Fruit fly (Drosophila melanogaster) whole organism, wandering third instar larva: ENCODE measurements around the gene SCCRO4.

Source experiments
- Abd-B ChIP-seq: fragments of >200 bp; optimal IDR thresholded peaks from 2 replicates; lab custom pipeline; 2017; ENCODE audit warnings: missing biosample characterization, missing genetic modification characterization
- CG32264 ChIP-seq: fragments of 200-800 bp; sonication (Bioruptor generic); optimal IDR thresholded peaks from 2 replicates; lab custom pipeline; 2016; ENCODE audit warnings: missing biosample characterization, missing genetic modification characterization
- CG9705 ChIP-seq: fragments of 200-800 bp; sonication (Bioruptor generic); optimal IDR thresholded peaks from 2 replicates; lab custom pipeline; 2018; ENCODE audit warnings: missing biosample characterization, mild to moderate bottlenecking, missing genetic modification characterization
- CrebA ChIP-seq: fragments of 200-800 bp; sonication (Bioruptor generic); optimal IDR thresholded peaks from 2 replicates; lab custom pipeline; 2016; ENCODE audit warnings: missing biosample characterization, mild to moderate bottlenecking, missing genetic modification characterization, borderline replicate concordance
- Dfd ChIP-seq: fragments of >200 bp; optimal IDR thresholded peaks from 2 replicates; lab custom pipeline; 2017; ENCODE audit warnings: missing biosample characterization, missing genetic modification characterization
- Dif ChIP-seq: fragments of 200-275, 200-300 bp; sonication (Bioruptor generic); optimal IDR thresholded peaks from 2 replicates; lab custom pipeline; 2018; ENCODE audit warnings: missing biosample characterization, missing genetic modification characterization; ENCODE audit not compliant: partially characterized antibody
- GATAd ChIP-seq: sonication (Bioruptor generic); optimal IDR thresholded peaks from 2 replicates; lab custom pipeline; 2016; ENCODE audit warnings: missing biosample characterization, missing genetic modification characterization
- HLH106 ChIP-seq: fragments of 200-800 bp; optimal IDR thresholded peaks from 3 replicates; lab custom pipeline; 2019; ENCODE audit warnings: missing biosample characterization, mild to moderate bottlenecking, missing genetic modification characterization, moderate library complexity
- Hnf4 ChIP-seq: fragments of 200-800 bp; sonication (Bioruptor generic); optimal IDR thresholded peaks from 2 replicates; lab custom pipeline; 2016; ENCODE audit warnings: missing biosample characterization, mild to moderate bottlenecking, missing genetic modification characterization
- Hr78 ChIP-seq: fragments of >200 bp; optimal IDR thresholded peaks from 2 replicates; lab custom pipeline; 2017; ENCODE audit warnings: missing biosample characterization, missing genetic modification characterization
- Hr83 ChIP-seq: fragments of 200-300 bp; sonication (Bioruptor generic); optimal IDR thresholded peaks from 2 replicates; lab custom pipeline; 2016; ENCODE audit warnings: missing biosample characterization, mild to moderate bottlenecking, missing genetic modification characterization, moderate library complexity; ENCODE audit not compliant: poor library complexity, severe bottlenecking
- Jra ChIP-seq: sonication (Bioruptor generic); optimal IDR thresholded peaks from 2 replicates; lab custom pipeline; 2016; ENCODE audit warnings: missing biosample characterization, missing genetic modification characterization
- Mio ChIP-seq: sonication (Bioruptor generic); optimal IDR thresholded peaks from 2 replicates; lab custom pipeline; 2016; ENCODE audit warnings: missing biosample characterization, missing genetic modification characterization
- Myc ChIP-seq: fragments of >200 bp; optimal IDR thresholded peaks from 2 replicates; lab custom pipeline; 2017
- N ChIP-seq: fragments of >200 bp; optimal IDR thresholded peaks from 2 replicates; lab custom pipeline; 2018; ENCODE audit warnings: missing biosample characterization, missing external identifiers, missing genetic modification characterization
- OdsH ChIP-seq: fragments of 200-800 bp; sonication (Bioruptor generic); optimal IDR thresholded peaks from 2 replicates; lab custom pipeline; 2016; ENCODE audit warnings: missing biosample characterization, mild to moderate bottlenecking, missing genetic modification characterization
- Rel ChIP-seq, 2 experiments: fragments of 200-800 bp; sonication (Bioruptor generic) in 1 of 2; optimal IDR thresholded peaks; 2 replicates in 1 of 2; 3 replicates in 1 of 2; lab custom pipeline; 2016 to 2019; ENCODE audit warnings: mild to moderate bottlenecking in 2 of 2, missing biosample characterization in 2 of 2, missing genetic modification characterization in 2 of 2, moderate library complexity in 1 of 2
- Sp1 ChIP-seq: fragments of 200-800 bp; sonication (Bioruptor generic); optimal IDR thresholded peaks from 3 replicates; lab custom pipeline; 2019; ENCODE audit warnings: missing biosample characterization, mild to moderate bottlenecking, missing genetic modification characterization, moderate library complexity
- Vsx2 ChIP-seq: fragments of 200-300, 225-300 bp; sonication (Bioruptor generic); optimal IDR thresholded peaks from 2 replicates; lab custom pipeline; 2018; ENCODE audit warnings: missing biosample characterization, missing genetic modification characterization; ENCODE audit not compliant: partially characterized antibody
- br ChIP-seq: fragments of 200-800 bp; sonication (Bioruptor generic); optimal IDR thresholded peaks from 2 replicates; lab custom pipeline; 2016; ENCODE audit warnings: missing biosample characterization, missing genetic modification characterization
- brk ChIP-seq: fragments of 200-800 bp; sonication (Bioruptor generic); optimal IDR thresholded peaks from 2 replicates; lab custom pipeline; 2016; ENCODE audit warnings: missing biosample characterization, mild to moderate bottlenecking, missing genetic modification characterization
- dl ChIP-seq, 2 experiments: fragments of 175-275, 200-275 bp in 1 of 2; fragments of 200-275 bp in 1 of 2; sonication (Bioruptor generic); optimal IDR thresholded peaks; lab custom pipeline; 2018; ENCODE audit warnings: mild to moderate bottlenecking in 2 of 2, missing biosample characterization in 2 of 2, missing genetic modification characterization in 2 of 2, moderate library complexity in 2 of 2; ENCODE audit not compliant: partially characterized antibody in 2 of 2, insufficient read depth in 1 of 2
- dmrt93B ChIP-seq: fragments of 200-800 bp; sonication (Bioruptor generic); optimal IDR thresholded peaks from 2 replicates; lab custom pipeline; 2018; ENCODE audit warnings: missing biosample characterization, mild to moderate bottlenecking, missing genetic modification characterization
- dsf ChIP-seq: sonication (Bioruptor generic); optimal IDR thresholded peaks from 2 replicates; lab custom pipeline; 2016; ENCODE audit warnings: missing biosample characterization, missing genetic modification characterization, borderline replicate concordance
- ey ChIP-seq: fragments of 200-800 bp; sonication (Bioruptor generic); optimal IDR thresholded peaks from 2 replicates; lab custom pipeline; 2016; ENCODE audit warnings: missing biosample characterization, missing genetic modification characterization
- foxo ChIP-seq, 2 experiments: fragments of 200-800 bp; sonication (Bioruptor generic); optimal IDR thresholded peaks; 2 replicates in 1 of 2; 3 replicates in 1 of 2; lab custom pipeline; 2016 to 2017; ENCODE audit warnings: missing biosample characterization in 2 of 2, missing genetic modification characterization in 2 of 2
- fru ChIP-seq: fragments of 200-800 bp; sonication (Bioruptor generic); optimal IDR thresholded peaks from 3 replicates; lab custom pipeline; 2016; ENCODE audit warnings: missing biosample characterization, mild to moderate bottlenecking, missing genetic modification characterization
- h ChIP-seq: fragments of 200-800 bp; sonication (Bioruptor generic); optimal IDR thresholded peaks from 3 replicates; lab custom pipeline; 2016; ENCODE audit warnings: missing biosample characterization, mild to moderate bottlenecking, missing genetic modification characterization
- jim ChIP-seq: fragments of 175-275, 200-325 bp; sonication (Bioruptor generic); optimal IDR thresholded peaks from 2 replicates; lab custom pipeline; 2016; ENCODE audit warnings: missing biosample characterization, mild to moderate bottlenecking, missing genetic modification characterization
- lola ChIP-seq: fragments of >200 bp; optimal IDR thresholded peaks from 2 replicates; lab custom pipeline; 2017; ENCODE audit warnings: missing biosample characterization, missing genetic modification characterization
- pan ChIP-seq: fragments of >200 bp; optimal IDR thresholded peaks from 2 replicates; lab custom pipeline; 2017
- psq ChIP-seq: fragments of 200-800 bp; sonication (Bioruptor generic); optimal IDR thresholded peaks from 3 replicates; lab custom pipeline; 2017; ENCODE audit warnings: missing biosample characterization, mild to moderate bottlenecking, missing genetic modification characterization, moderate library complexity
- rgr ChIP-seq: fragments of 200-800 bp; sonication (Bioruptor generic); optimal IDR thresholded peaks from 3 replicates; lab custom pipeline; 2016; ENCODE audit warnings: missing biosample characterization, mild to moderate bottlenecking, missing genetic modification characterization
- sage ChIP-seq: fragments of 200-800 bp; sonication (Bioruptor generic); optimal IDR thresholded peaks from 2 replicates; lab custom pipeline; 2016; ENCODE audit warnings: missing biosample characterization, mild to moderate bottlenecking, missing genetic modification characterization
- sv ChIP-seq: fragments of 200-800 bp; sonication (Bioruptor generic); optimal IDR thresholded peaks from 3 replicates; lab custom pipeline; 2016; ENCODE audit warnings: missing biosample characterization, missing genetic modification characterization
- tai ChIP-seq: sonication (Bioruptor generic); optimal IDR thresholded peaks from 2 replicates; lab custom pipeline; 2016; ENCODE audit warnings: missing biosample characterization, missing genetic modification characterization
- usp ChIP-seq: fragments of >200 bp; optimal IDR thresholded peaks from 2 replicates; lab custom pipeline; 2017; ENCODE audit warnings: missing biosample characterization, missing genetic modification characterization
- woc ChIP-seq: sonication (Bioruptor generic); optimal IDR thresholded peaks from 2 replicates; lab custom pipeline; 2016; ENCODE audit warnings: missing biosample characterization, mild to moderate bottlenecking, missing genetic modification characterization

SCCRO4 gene

DNA sequence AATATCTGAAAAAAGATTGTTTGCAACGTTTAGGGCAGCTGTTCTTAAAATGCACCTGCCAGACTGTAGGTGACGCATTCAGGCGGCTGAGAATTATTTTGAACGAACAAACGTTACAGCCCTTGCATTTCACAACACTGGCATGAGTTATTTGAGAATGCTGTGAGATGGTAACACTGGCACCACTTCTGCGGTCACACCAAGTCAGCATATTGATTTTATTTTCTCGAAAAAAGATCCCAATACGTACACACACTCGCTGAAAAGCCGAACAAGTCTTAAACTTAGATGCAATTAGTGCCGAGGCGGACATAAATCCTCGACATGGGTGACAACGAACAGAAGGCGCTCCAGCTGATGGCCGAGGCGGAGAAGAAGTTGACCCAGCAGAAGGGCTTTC, 14.3 kb downstream of the SCCRO4 start, which contains the start of gene alphaSnap:
Gene alphaSnap, plus strand, starts transcription at position 164 of the 400 bp plus-strand sequence.
- TF ChIP-seq usp (GFP tag; lab: Kevin White, UChicago) (no peak), brk (no peak), dl (GFP tag; optimal IDR thresholded peaks at IDR 0.05; lab: Kevin White, UChicago; ENCODE audit: insufficient read depth in 1 of 2, partially characterized antibody in 2 of 2) (peak in 1 of 2 experiments; percentile 18), Hr78 (GFP tag; lab: Kevin White, UChicago) (no peak), psq (peak; percentile 49), jim (no peak), sage (GFP tag; lab: Kevin White, UChicago) (peak; percentile 35), Jra (GFP tag; lab: Kevin White, UChicago) (peak; percentile 91), Hnf4 (GFP tag; lab: Kevin White, UChicago) (peak; percentile 60), CG32264 (GFP tag; lab: Kevin White, UChicago) (no peak), br (GFP tag; lab: Kevin White, UChicago) (peak; percentile 51), h (peak; percentile 61), OdsH (peak; percentile 22), Hr83 (GFP tag; lab: Kevin White, UChicago) (peak; percentile 8), Vsx2 (GFP tag; lab: Kevin White, UChicago) (no peak), Dfd (no peak), foxo (GFP tag; optimal IDR thresholded peaks at IDR 0.05; lab: Kevin White, UChicago) (peak in 1 of 2 experiments; percentile 49), rgr (GFP tag; lab: Kevin White, UChicago) (peak; percentile 72), CrebA (GFP tag; lab: Kevin White, UChicago) (no peak), pan (lab: Kevin White, UChicago) (no peak), dsf (GFP tag; lab: Kevin White, UChicago) (no peak), ey (GFP tag; lab: Kevin White, UChicago) (no peak), HLH106 (tag; lab: Kevin White, UChicago) (peak; percentile 22), Abd-B (GFP tag; lab: Kevin White, UChicago) (no peak), Dif (GFP tag; lab: Kevin White, UChicago) (peak; percentile 21), Rel (GFP tag; optimal IDR thresholded peaks at IDR 0.05; lab: Kevin White, UChicago) (peak; percentile 0), Rel (tag; optimal IDR thresholded peaks at IDR 0.05; lab: Kevin White, UChicago) (peak; percentile 55), tai (GFP tag; lab: Kevin White, UChicago) (peak; percentile 35), fru (peak; percentile 24), Sp1 (GFP tag; lab: Kevin White, UChicago) (peak; percentile 27), Mio (GFP tag; lab: Kevin White, UChicago) (no peak)

DNA sequence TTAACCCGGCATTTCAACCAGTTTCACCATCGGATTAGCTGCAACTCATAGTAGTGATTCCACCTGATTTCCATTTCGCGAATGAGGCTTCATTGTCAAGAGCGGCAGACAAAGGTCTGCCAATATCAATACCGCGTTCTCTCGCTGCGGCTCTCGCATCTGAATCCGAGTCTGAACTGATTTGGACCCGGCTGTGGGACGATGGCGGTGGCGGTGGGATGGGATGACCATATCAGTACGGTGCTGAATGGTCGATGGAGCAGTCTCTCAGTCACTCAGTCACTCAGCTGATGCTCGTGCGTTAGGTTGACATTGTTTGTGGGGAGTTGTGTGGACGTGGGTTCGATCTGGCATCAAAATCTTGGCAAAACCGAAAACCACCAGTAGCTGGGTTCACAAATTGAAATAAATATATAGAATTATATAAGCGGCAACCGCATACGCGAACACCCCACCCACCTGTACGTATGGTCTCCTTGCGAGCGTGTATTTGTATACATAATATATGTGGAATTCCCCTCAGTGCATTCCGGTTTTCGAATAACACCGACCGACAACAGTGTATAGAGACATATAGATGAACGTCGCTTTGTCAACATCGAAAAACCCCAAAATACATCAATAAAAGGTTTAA, 17.9 kb downstream of the SCCRO4 start, which contains the start of gene Spn77Ba:
Gene Spn77Ba, plus strand, starts transcription at position 235 of the 634 bp plus-strand sequence.
- TF ChIP-seq usp (GFP tag; lab: Kevin White, UChicago) (no peak), Mio (GFP tag; lab: Kevin White, UChicago) (no peak), Hr78 (GFP tag; lab: Kevin White, UChicago) (no peak), sage (GFP tag; lab: Kevin White, UChicago) (no peak), Myc (lab: Kevin White, UChicago) (no peak), brk (no peak), pan (lab: Kevin White, UChicago) (no peak), Hr83 (GFP tag; lab: Kevin White, UChicago) (peak; percentile 20), CG9705 (GFP tag; lab: Kevin White, UChicago) (no peak), jim (no peak), sv (GFP tag; lab: Kevin White, UChicago) (no peak), OdsH (no peak), CG32264 (GFP tag; lab: Kevin White, UChicago) (no peak), HLH106 (tag; lab: Kevin White, UChicago) (no peak), lola (no peak), dl (GFP tag; optimal IDR thresholded peaks at IDR 0.05; lab: Kevin White, UChicago; ENCODE audit: insufficient read depth in 1 of 2, partially characterized antibody in 2 of 2) (peak; percentile 21 to 56), Sp1 (GFP tag; lab: Kevin White, UChicago) (no peak), dmrt93B (no peak), Vsx2 (GFP tag; lab: Kevin White, UChicago) (no peak), fru (peak; percentile 7), Jra (GFP tag; lab: Kevin White, UChicago) (no peak), rgr (GFP tag; lab: Kevin White, UChicago) (peak; percentile 30), psq (peak; percentile 19), Abd-B (GFP tag; lab: Kevin White, UChicago) (no peak), ey (GFP tag; lab: Kevin White, UChicago) (no peak), N (GFP tag; lab: Kevin White, UChicago) (no peak), tai (GFP tag; lab: Kevin White, UChicago) (no peak), GATAd (GFP tag; lab: Kevin White, UChicago) (no peak), Dfd (no peak), dsf (GFP tag; lab: Kevin White, UChicago) (no peak), h (peak; percentile 34), br (GFP tag; lab: Kevin White, UChicago) (no peak), Hnf4 (GFP tag; lab: Kevin White, UChicago) (peak; percentile 71), foxo (GFP tag; optimal IDR thresholded peaks at IDR 0.05; lab: Kevin White, UChicago) (no peak), CrebA (GFP tag; lab: Kevin White, UChicago) (no peak), Rel (GFP tag; optimal IDR thresholded peaks at IDR 0.05; lab: Kevin White, UChicago) (no peak), Rel (tag; optimal IDR thresholded peaks at IDR 0.05; lab: Kevin White, UChicago) (peak; percentile 98), Dif (GFP tag; lab: Kevin White, UChicago) (peak; percentile 69), woc (no peak)
